Worm (Caenorhabditis elegans): Measurements from ENCODE around the gene F13H10.8.
A peak's percentile ranks its signal among the peaks of the same experiment; 100 is the strongest.

Gene F13H10.8

DNA sequence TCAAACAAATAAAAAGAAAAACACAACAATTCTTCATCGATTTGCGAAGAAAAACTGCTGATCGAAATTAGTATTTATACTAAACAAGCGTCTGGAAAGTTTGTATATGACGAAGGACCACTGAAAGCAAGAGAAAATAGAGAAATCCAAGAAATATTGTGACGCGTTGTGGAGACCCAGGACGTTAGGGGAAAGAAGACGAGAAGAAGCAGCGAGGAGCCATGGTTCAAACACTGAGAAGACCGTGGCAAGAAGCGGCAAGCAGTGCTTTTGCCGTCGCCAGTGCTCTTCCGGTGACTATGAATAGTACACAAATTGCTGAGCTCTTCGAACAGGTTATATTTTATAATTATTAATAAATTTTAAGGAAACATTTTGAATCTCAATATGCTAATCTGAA, 18.3 kb downstream of the F13H10.8 start:
- TF ChIP-seq rnt-1 (tag; optimal IDR thresholded peaks at IDR 0.05) (peak; percentile 1), fkh-10 (GFP tag; optimal IDR thresholded peaks at IDR 0.05) (no peak), C04F5.9 (tag; optimal IDR thresholded peaks at IDR 0.05) (no peak), pag-3 (tag; optimal IDR thresholded peaks at IDR 0.05; ENCODE audit: borderline replicate concordance, insufficient read depth) (no peak), snu-23 (GFP tag; optimal IDR thresholded peaks at IDR 0.05) (peak; percentile 15), blmp-1 (tag; optimal IDR thresholded peaks at IDR 0.05) (no peak), efl-1 (optimal IDR thresholded peaks at IDR 0.05) (peak in 1 of 2 experiments; percentile 27), efl-1 (GFP tag; optimal IDR thresholded peaks at IDR 0.05 in 1 of 2) (peak in 1 of 2 experiments; percentile 22), lsy-2 (tag; optimal IDR thresholded peaks at IDR 0.05) (peak in 1 of 2 experiments; percentile 7)

DNA sequence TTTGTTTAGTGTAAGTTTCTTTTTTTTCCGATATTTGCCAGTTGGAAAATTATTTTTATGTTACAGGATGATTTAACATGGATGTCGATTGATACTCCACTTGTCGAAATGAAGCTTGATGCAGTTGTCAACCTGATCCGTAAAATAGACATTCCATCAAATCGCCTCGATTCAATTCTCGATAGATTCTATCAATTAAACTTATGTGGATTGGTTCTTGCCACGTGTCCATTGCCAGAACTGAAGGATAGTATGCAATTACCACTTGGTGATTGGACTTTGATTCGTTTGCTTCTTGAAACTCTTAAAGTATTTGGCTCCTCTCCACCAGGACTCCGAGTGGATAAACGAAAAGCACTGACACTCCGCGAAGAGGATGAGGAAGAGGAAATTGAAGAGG, 24.1 kb downstream of the F13H10.8 start:
- no peak for TF ChIP-seq egl-27 (tag; optimal IDR thresholded peaks at IDR 0.05)
- TF ChIP-seq sptf-1 (tag; optimal IDR thresholded peaks at IDR 0.05) = no peak
- no peak for TF ChIP-seq alr-1 (tag; optimal IDR thresholded peaks at IDR 0.05; ENCODE audit: borderline replicate concordance)
- TF ChIP-seq hpl-2 (GFP tag; optimal IDR thresholded peaks at IDR 0.05) = no peak
- no peak for TF ChIP-seq tbx-2 (tag; optimal IDR thresholded peaks at IDR 0.05)
- no peak for TF ChIP-seq ceh-82 (tag; optimal IDR thresholded peaks at IDR 0.05)
- no peak for TF ChIP-seq C16A3.4 (tag; optimal IDR thresholded peaks at IDR 0.05)
- no peak for TF ChIP-seq mdl-1 (tag; optimal IDR thresholded peaks at IDR 0.05)
- no peak for TF ChIP-seq fkh-8 (tag; optimal IDR thresholded peaks at IDR 0.05)

DNA sequence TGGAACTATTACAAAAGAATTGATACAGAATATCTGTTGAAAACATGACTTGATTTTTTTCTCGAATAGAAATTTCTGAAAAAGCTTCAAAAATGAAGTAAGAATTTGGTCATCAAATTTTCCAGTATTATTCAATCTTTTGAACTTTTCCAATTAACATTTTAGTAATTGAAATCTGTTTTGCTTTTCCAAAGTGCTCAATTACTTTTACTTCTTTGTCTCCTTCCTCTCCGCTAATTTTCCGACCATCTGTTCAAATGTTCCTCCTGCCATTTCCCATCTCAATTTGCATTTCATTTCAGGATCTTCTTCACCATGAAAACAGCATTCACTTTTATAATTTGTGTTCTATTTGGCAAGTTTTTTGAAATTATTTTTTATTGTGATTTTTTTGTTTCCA, 28.6 kb downstream of the F13H10.8 start, which contains the start of gene F36H1.11:
TSS of gene F36H1.11 (plus strand) at position 301 of the 400 bp plus-strand sequence.
- TF ChIP-seq swsn-7 (tag; optimal IDR thresholded peaks at IDR 0.05) = no peak
- no peak for TF ChIP-seq dpl-1 (GFP tag; optimal IDR thresholded peaks at IDR 0.05)
- TF ChIP-seq fkh-4 (tag; optimal IDR thresholded peaks at IDR 0.05; ENCODE audit: borderline replicate concordance) = no peak
- TF ChIP-seq jun-1 (tag; optimal IDR thresholded peaks at IDR 0.05) = no peak
- no peak for TF ChIP-seq lin-35 (GFP tag; optimal IDR thresholded peaks at IDR 0.05)

DNA sequence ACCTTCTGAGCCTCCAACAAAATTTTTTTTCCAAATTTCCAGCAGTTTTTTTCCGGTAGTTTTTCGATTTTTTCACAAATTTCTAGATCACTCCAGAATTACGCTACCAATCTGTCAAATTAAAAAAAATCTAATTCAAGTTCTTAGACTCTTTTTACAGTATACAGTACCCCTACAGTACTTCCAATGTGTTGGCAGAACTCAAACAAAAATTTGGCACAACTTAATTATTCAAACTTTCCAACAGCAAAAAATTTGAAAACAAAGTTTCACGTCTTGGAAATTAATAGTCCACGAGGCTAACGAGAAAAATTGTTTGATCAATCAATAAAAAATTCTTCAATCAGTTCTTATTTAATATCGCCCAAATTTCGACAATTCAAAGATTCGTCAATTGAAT, 29.5 kb downstream of the F13H10.8 start, which contains the start of gene F36H1.3:
TSS of gene F36H1.3 (plus strand) at position 323 of the 400 bp plus-strand sequence.
- no peak for TF ChIP-seq tbx-2 (tag; optimal IDR thresholded peaks at IDR 0.05)
- no peak for TF ChIP-seq lsy-2 (tag; optimal IDR thresholded peaks at IDR 0.05)
- no peak for TF ChIP-seq ceh-82 (tag; optimal IDR thresholded peaks at IDR 0.05)
- no peak for TF ChIP-seq tlp-1 (tag; optimal IDR thresholded peaks at IDR 0.05)
- TF ChIP-seq nhr-237 (tag; optimal IDR thresholded peaks at IDR 0.05) = no peak
- TF ChIP-seq unc-30 (tag; optimal IDR thresholded peaks at IDR 0.05) = no peak
- no peak for TF ChIP-seq hlh-17 (GFP tag; optimal IDR thresholded peaks at IDR 0.05; ENCODE audit: borderline replicate concordance)
- TF ChIP-seq snu-23 (GFP tag; optimal IDR thresholded peaks at IDR 0.05) = no peak
- no peak for TF ChIP-seq blmp-1 (tag; optimal IDR thresholded peaks at IDR 0.05)
- TF ChIP-seq jun-1 (tag; optimal IDR thresholded peaks at IDR 0.05) = no peak
- no peak for TF ChIP-seq lin-15B (tag; optimal IDR thresholded peaks at IDR 0.05)
- TF ChIP-seq pag-3 (tag; optimal IDR thresholded peaks at IDR 0.05; ENCODE audit: borderline replicate concordance, insufficient read depth) = no peak
- TF ChIP-seq lin-13 (GFP tag; optimal IDR thresholded peaks at IDR 0.05) = no peak
- no peak for TF ChIP-seq aha-1 (tag; optimal IDR thresholded peaks at IDR 0.05)
- TF ChIP-seq fkh-8 (tag; optimal IDR thresholded peaks at IDR 0.05) = no peak
- no peak for TF ChIP-seq hlh-4 (tag; optimal IDR thresholded peaks at IDR 0.05)
- TF ChIP-seq ztf-11 (tag; optimal IDR thresholded peaks at IDR 0.05) = no peak

DNA sequence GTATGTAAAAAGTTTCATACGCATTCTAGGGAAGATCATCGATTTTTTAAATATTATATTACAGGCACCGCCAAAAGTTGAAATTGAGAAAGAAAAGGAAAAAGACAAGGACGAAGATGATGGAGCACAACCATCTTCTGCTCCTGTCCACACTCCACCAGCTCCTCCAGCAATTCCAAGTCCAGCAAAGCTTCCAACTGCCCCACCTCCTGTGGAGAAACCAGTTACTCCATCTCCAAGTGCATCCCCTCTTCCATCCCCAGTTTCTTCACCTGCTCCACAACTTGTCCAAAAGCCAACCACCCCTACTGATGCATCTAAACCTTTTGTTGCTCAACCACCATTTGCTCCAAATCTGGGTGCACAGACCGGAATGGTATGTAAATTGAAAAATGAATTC, 31.6 kb downstream of the F13H10.8 start:
- TF ChIP-seq efl-1 (optimal IDR thresholded peaks at IDR 0.05) = no peak
- no peak for TF ChIP-seq efl-1 (GFP tag; optimal IDR thresholded peaks at IDR 0.05 in 1 of 2)
- TF ChIP-seq nhr-19 (GFP tag; conservative IDR thresholded peaks at IDR 0.05) = no peak
- TF ChIP-seq nhr-47 (tag; optimal IDR thresholded peaks at IDR 0.05) = no peak
- no peak for TF ChIP-seq elt-2 (tag; optimal IDR thresholded peaks at IDR 0.05)
- TF ChIP-seq ets-5 (GFP tag; IDR thresholded peaks at IDR 0.05) = no peak
- TF ChIP-seq nhr-28 (tag; optimal IDR thresholded peaks at IDR 0.05) = no peak
- TF ChIP-seq unc-62 (GFP tag; optimal IDR thresholded peaks at IDR 0.05) = no peak
- TF ChIP-seq fkh-8 (tag; optimal IDR thresholded peaks at IDR 0.05) = no peak
